Worm (Caenorhabditis elegans): ENCODE results near the gene ZK637.4.

ce11 chrIII:8929723-8930122 is 36.2 kb downstream of the ZK637.4 start, which contains the start of gene arrd-15:
- TF ChIP-seq nhr-77 (tag; optimal IDR thresholded peaks at IDR 0.05), result no peak
- TF ChIP-seq alr-1 (tag; optimal IDR thresholded peaks at IDR 0.05), result no peak
- no peak for TF ChIP-seq elt-3 (tag; optimal IDR thresholded peaks at IDR 0.05)
- no peak for TF ChIP-seq lin-13 (GFP tag; optimal IDR thresholded peaks at IDR 0.05)
- no peak for TF ChIP-seq unc-62 (GFP tag; optimal IDR thresholded peaks at IDR 0.05)
- TF ChIP-seq R02D3.7 (tag; optimal IDR thresholded peaks at IDR 0.05), result no peak
- TF ChIP-seq zag-1 (tag; optimal IDR thresholded peaks at IDR 0.05), result no peak
- no peak for TF ChIP-seq sem-4 (tag; optimal IDR thresholded peaks at IDR 0.05)
- TF ChIP-seq egl-27 (tag; optimal IDR thresholded peaks at IDR 0.05), result no peak
- no peak for TF ChIP-seq ceh-16 (tag; optimal IDR thresholded peaks at IDR 0.05)
